Fruit fly (Drosophila melanogaster): ENCODE measurements around the gene Usp2.
A peak's percentile ranks its signal among the peaks of the same experiment; 100 is the strongest.

Gene Usp2

DNA sequence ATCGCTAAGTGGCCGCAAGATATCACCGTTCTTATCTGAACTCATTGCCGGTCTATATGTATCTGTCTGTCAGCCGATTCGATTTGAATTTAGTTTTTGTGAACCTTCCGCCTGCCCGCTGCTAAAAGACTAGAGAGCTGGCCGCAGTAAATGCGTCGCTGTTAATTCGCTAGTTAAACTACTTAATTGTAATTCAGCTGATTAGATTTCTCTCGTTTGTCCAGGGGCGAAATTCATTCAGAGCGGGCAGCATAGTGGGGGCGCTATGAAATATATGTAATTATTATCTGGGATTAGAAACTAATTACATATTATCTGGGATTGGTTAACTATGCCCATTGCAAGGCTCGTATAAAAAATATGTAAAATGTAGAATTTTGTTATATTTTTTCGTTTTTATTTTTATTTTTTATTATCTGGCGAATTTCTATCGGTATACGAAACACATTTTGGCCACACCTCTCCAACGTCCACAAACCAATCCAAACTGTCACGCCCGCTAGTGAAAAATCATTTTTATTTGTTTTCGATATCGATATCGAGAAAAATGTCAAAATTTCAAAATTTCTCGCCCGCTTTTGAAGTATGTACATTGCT is 6.3 kb upstream of the Usp2 start, which contains the start of the genes CG14615 and tilB (continued):
- TF ChIP-seq da (GFP tag; optimal IDR thresholded peaks at IDR 0.05) = no peak
- no peak for TF ChIP-seq CG18476 (GFP tag; optimal IDR thresholded peaks at IDR 0.05)
- TF ChIP-seq Meics (GFP tag; optimal IDR thresholded peaks at IDR 0.05) = peak; percentile 61
- no peak for TF ChIP-seq lbe (GFP tag; optimal IDR thresholded peaks at IDR 0.05)
- TF ChIP-seq CG10543 (GFP tag; optimal IDR thresholded peaks at IDR 0.05) = peak; percentile 52
- TF ChIP-seq CG15073 (GFP tag; optimal IDR thresholded peaks at IDR 0.05) = no peak
- no peak for TF ChIP-seq CG2678 (tag; optimal IDR thresholded peaks at IDR 0.05)
- TF ChIP-seq Oaz (GFP tag; IDR thresholded peaks at IDR 0.05) = 0 out of 2 replicates have a peak, but pooled peaks have one; percentile 40
- no peak for TF ChIP-seq run (tag; optimal IDR thresholded peaks at IDR 0.05)
- no peak for TF ChIP-seq ken (GFP tag; IDR thresholded peaks at IDR 0.05)
- TF ChIP-seq ttk (GFP tag; IDR thresholded peaks at IDR 0.05) = no peak
- TF ChIP-seq Bteb2 (GFP tag; optimal IDR thresholded peaks at IDR 0.05) = no peak
- TF ChIP-seq CG4730 (GFP tag; IDR thresholded peaks at IDR 0.05) = no peak
- peak; percentile 41 for TF ChIP-seq CG30403 (GFP tag; optimal IDR thresholded peaks at IDR 0.05)
- no peak for TF ChIP-seq CG8089 (GFP tag; optimal IDR thresholded peaks at IDR 0.05)
- no peak for TF ChIP-seq p53 (GFP tag; optimal IDR thresholded peaks at IDR 0.05)
- TF ChIP-seq Ets65A (GFP tag) = peak; percentile 64
- no peak for TF ChIP-seq CG31224 (GFP tag; IDR thresholded peaks at IDR 0.05)
- TF ChIP-seq CoRest (tag; optimal IDR thresholded peaks at IDR 0.05) = peak; percentile 3
- TF ChIP-seq sens (GFP tag) = peak; percentile 75
- TF ChIP-seq vfl (GFP tag; optimal IDR thresholded peaks at IDR 0.05) = no peak
- no peak for TF ChIP-seq CG5953 (GFP tag; IDR thresholded peaks at IDR 0.05)
- peak; percentile 62 for TF ChIP-seq CG34376 (GFP tag; optimal IDR thresholded peaks at IDR 0.05)
- peak; percentile 11 for TF ChIP-seq CG9727 (GFP tag; optimal IDR thresholded peaks at IDR 0.05)
- no peak for TF ChIP-seq esg (GFP tag; conservative IDR thresholded peaks at IDR 0.05)
- peak; percentile 41 for TF ChIP-seq B-H2 (GFP tag; optimal IDR thresholded peaks at IDR 0.05)
- TF ChIP-seq shn (GFP tag; optimal IDR thresholded peaks at IDR 0.05) = no peak
- no peak for TF ChIP-seq tin (GFP tag; optimal IDR thresholded peaks at IDR 0.05)
- no peak for TF ChIP-seq emc (GFP tag; optimal IDR thresholded peaks at IDR 0.05)
- TF ChIP-seq zfh2 (GFP tag; optimal IDR thresholded peaks at IDR 0.05) = peak; percentile 33
- peak; percentile 32; the same call in 1 of the 2 replicates for TF ChIP-seq NFAT (GFP tag; IDR thresholded peaks at IDR 0.05)
- TF ChIP-seq CG15601 (tag; optimal IDR thresholded peaks at IDR 0.05) = no peak
- TF ChIP-seq pb (GFP tag; optimal IDR thresholded peaks at IDR 0.05) = no peak
- peak; percentile 68 for TF ChIP-seq CG2120 (GFP tag; optimal IDR thresholded peaks at IDR 0.05)
- TF ChIP-seq CG12236 (GFP tag; optimal IDR thresholded peaks at IDR 0.05) = no peak
- no peak for TF ChIP-seq org-1 (GFP tag; optimal IDR thresholded peaks at IDR 0.05)
- TF ChIP-seq fd3F (GFP tag; optimal IDR thresholded peaks at IDR 0.05) = peak; percentile 8
- 0 out of 3 replicates have a peak, but pooled peaks have one; percentile 15 for TF ChIP-seq CG11456 (GFP tag; IDR thresholded peaks at IDR 0.05)
- no peak for TF ChIP-seq CG4328 (GFP tag; optimal IDR thresholded peaks at IDR 0.05)
- no peak for TF ChIP-seq CG13894 (tag; optimal IDR thresholded peaks at IDR 0.05)
- 0 out of 3 replicates have a peak, but pooled peaks have one; percentile 18 for TF ChIP-seq dysf (GFP tag; IDR thresholded peaks at IDR 0.05)
- no peak for TF ChIP-seq CG11695 (GFP tag; IDR thresholded peaks at IDR 0.05)
- no peak for TF ChIP-seq Dip2 (GFP tag; IDR thresholded peaks at IDR 0.05)
- TF ChIP-seq pho (GFP tag; optimal IDR thresholded peaks at IDR 0.05) = no peak
- peak; percentile 16 for TF ChIP-seq CG12659 (GFP tag; optimal IDR thresholded peaks at IDR 0.05)
- TF ChIP-seq dpn (GFP tag; optimal IDR thresholded peaks at IDR 0.05) = peak; percentile 3 to 5
- peak; percentile 3 for TF ChIP-seq HHEX (GFP tag; optimal IDR thresholded peaks at IDR 0.05)
- peak; percentile 57 for TF ChIP-seq lilli (GFP tag; optimal IDR thresholded peaks at IDR 0.05)
- TF ChIP-seq grn (GFP tag; optimal IDR thresholded peaks at IDR 0.05) = peak; percentile 61
- TF ChIP-seq YL-1 (GFP tag; optimal IDR thresholded peaks at IDR 0.05) = no peak
- TF ChIP-seq Pdp1 (GFP tag; optimal IDR thresholded peaks at IDR 0.05) = peak in 1 of 2 experiments; percentile 21
- TF ChIP-seq CG6272 (GFP tag; IDR thresholded peaks at IDR 0.05) = no peak
